Worm (Caenorhabditis elegans) whole organism, mixed stage, embryonic: ENCODE data around the gene Y58A7A.3.

Experiments used
- bed-3 ChIP-seq: fragments of 200-800 bp; sonication (Bioruptor generic); optimal IDR thresholded peaks from 3 replicates; lab custom pipeline; 2018; ENCODE audit warnings: mild to moderate bottlenecking, missing genetic modification characterization, moderate library complexity, missing compliant biosample characterization
- elt-1 ChIP-seq: sonication (generic microtip); optimal IDR thresholded peaks from 2 replicates; lab custom pipeline; 2017; ENCODE audit warnings: missing genetic modification characterization, mild to moderate bottlenecking, missing compliant biosample characterization, antibody characterized with exemption, moderate library complexity, borderline replicate concordance; ENCODE audit not compliant: insufficient read depth
- nhr-12 ChIP-seq: fragments of 150-350 bp; optimal IDR thresholded peaks from 2 replicates; lab custom pipeline; 2014; ENCODE audit warnings: missing biosample characterization, missing genetic modification characterization
- nhr-237 ChIP-seq: fragments of 150-350 bp; optimal IDR thresholded peaks from 2 replicates; lab custom pipeline; 2014; ENCODE audit warnings: missing biosample characterization, missing genetic modification characterization
- nhr-76 ChIP-seq: sonication (generic microtip); optimal IDR thresholded peaks from 2 replicates; lab custom pipeline; 2017; ENCODE audit warnings: missing biosample characterization, missing genetic modification characterization
- pha-4 ChIP-seq: fragments of 150-350 bp; optimal IDR thresholded peaks from 2 replicates; lab custom pipeline; 2018; ENCODE audit warnings: missing biosample characterization, missing genetic modification reagents, missing genetic modification characterization
- tbx-8 ChIP-seq: fragments of 200-800 bp; sonication (Bioruptor generic); optimal IDR thresholded peaks from 2 replicates; lab custom pipeline; 2018; ENCODE audit warnings: mild to moderate bottlenecking, missing genetic modification characterization, moderate library complexity, missing compliant biosample characterization
- unc-39 ChIP-seq: fragments of 150-350 bp; optimal IDR thresholded peaks from 2 replicates; lab custom pipeline; 2014; ENCODE audit warnings: missing biosample characterization, missing genetic modification characterization
- ztf-11 ChIP-seq: fragments of 150-350 bp; optimal IDR thresholded peaks from 2 replicates; lab custom pipeline; 2014; ENCODE audit warnings: missing biosample characterization, missing genetic modification characterization

- TF ChIP-seq elt-1 (tag; lab: Kevin White, UChicago) (no peak), nhr-237 (tag; lab: Kevin White, UChicago) (no peak), nhr-76 (tag; lab: Kevin White, UChicago) (no peak), pha-4 (tag; lab: Kevin White, UChicago) (no peak), unc-39 (tag; lab: Kevin White, UChicago) (no peak), ztf-11 (tag; lab: Kevin White, UChicago) (no peak), bed-3 (GFP tag; lab: Kevin White, UChicago) (no peak), nhr-12 (no peak), tbx-8 (no peak)
These were observed 9.7 kb upstream of the Y58A7A.3 start for ce11 chrV:5090386-5090785.
